Fruit fly (Drosophila melanogaster) whole organism, embryonic: ENCODE measurements around the gene CG34026.

Experiments used
- Ada2b ChIP-seq: fragments of 200-800 bp; sonication (Bioruptor generic); IDR thresholded peaks from 2 replicates; pipeline ENCODE4 v1.3.6; 2022; ENCODE audit warnings: missing biosample characterization, missing genetic modification characterization
- Atf-2 ChIP-seq: fragments of 200-800 bp; sonication (Bioruptor generic); optimal IDR thresholded peaks from 2 replicates; lab custom pipeline; 2016; ENCODE audit warnings: missing biosample characterization, missing genetic modification characterization
- BEAF-32 ChIP-seq: fragments of 200-800 bp; sonication (Bioruptor generic); optimal IDR thresholded peaks from 3 replicates; lab custom pipeline; 2017; ENCODE audit warnings: missing biosample characterization, missing genetic modification characterization, mild to moderate bottlenecking, moderate library complexity, missing genetic modification reagents
- BtbVII ChIP-seq: fragments of 200-800 bp; sonication (Bioruptor generic); optimal IDR thresholded peaks from 3 replicates; lab custom pipeline; 2017; ENCODE audit warnings: missing biosample characterization, mild to moderate bottlenecking, missing genetic modification characterization
- CG15073 ChIP-seq: fragments of 200-800 bp; sonication (Bioruptor generic); optimal IDR thresholded peaks from 2 replicates; lab custom pipeline; 2016; ENCODE audit warnings: missing biosample characterization, missing genetic modification characterization
- CG16779 ChIP-seq: fragments of 200-800 bp; sonication (Bioruptor generic); IDR thresholded peaks from 2 replicates; pipeline ENCODE4 v1.3.6; 2022; ENCODE audit warnings: missing biosample characterization, missing genetic modification characterization
- CG1792 ChIP-seq: fragments of 200-800 bp; sonication (Bioruptor generic); optimal IDR thresholded peaks from 2 replicates; lab custom pipeline; 2016; ENCODE audit warnings: missing biosample characterization, missing genetic modification characterization
- CG2199 ChIP-seq: fragments of 200-800 bp; sonication (Bioruptor generic); IDR thresholded peaks from 3 replicates; pipeline ENCODE4 v1.3.6; 2022; ENCODE audit warnings: missing biosample characterization, missing genetic modification characterization
- CG2678 ChIP-seq: fragments of 200-800 bp; sonication (Bioruptor generic); optimal IDR thresholded peaks from 3 replicates; lab custom pipeline; 2019; ENCODE audit warnings: missing biosample characterization, mild to moderate bottlenecking, missing genetic modification characterization, moderate library complexity
- CG32767 ChIP-seq: fragments of 200-800 bp; sonication (Bioruptor generic); IDR thresholded peaks from 2 replicates; pipeline ENCODE4 v1.3.6; 2022; ENCODE audit warnings: missing biosample characterization, missing genetic modification characterization
- CG33557 ChIP-seq: fragments of 200-800 bp; sonication (Bioruptor generic); optimal IDR thresholded peaks from 2 replicates; lab custom pipeline; 2019; ENCODE audit warnings: missing biosample characterization, mild to moderate bottlenecking, missing genetic modification characterization, moderate library complexity
- CG3407 ChIP-seq: fragments of 200-800 bp; sonication (Bioruptor generic); optimal IDR thresholded peaks from 2 replicates; lab custom pipeline; 2018; ENCODE audit warnings: missing biosample characterization, mild to moderate bottlenecking, missing genetic modification characterization
- CG34224 ChIP-seq: fragments of 200-800 bp; sonication (Bioruptor generic); IDR thresholded peaks from 3 replicates; pipeline ENCODE4 v1.3.6; 2022; ENCODE audit warnings: missing biosample characterization, missing genetic modification characterization; ENCODE audit not compliant: partially characterized antibody
- CG4282 ChIP-seq: fragments of 200-800 bp; sonication (Bioruptor generic); optimal IDR thresholded peaks from 2 replicates; lab custom pipeline; 2016; ENCODE audit warnings: missing biosample characterization, missing genetic modification characterization
- CG4617 ChIP-seq: fragments of 200-800 bp; sonication (Bioruptor generic); optimal IDR thresholded peaks from 3 replicates; lab custom pipeline; 2016; ENCODE audit warnings: missing biosample characterization, missing genetic modification characterization, borderline replicate concordance
- CG6683 ChIP-seq: fragments of 200-800 bp; sonication (Bioruptor generic); optimal IDR thresholded peaks from 2 replicates; lab custom pipeline; 2017; ENCODE audit warnings: missing biosample characterization, mild to moderate bottlenecking, missing genetic modification characterization, missing genetic modification reagents
- CG6813 ChIP-seq: fragments of 200-800 bp; sonication (Bioruptor generic); optimal IDR thresholded peaks from 2 replicates; lab custom pipeline; 2017; ENCODE audit warnings: missing biosample characterization, missing genetic modification characterization, mild to moderate bottlenecking, moderate library complexity, missing genetic modification reagents
- CG7556 ChIP-seq: fragments of 200-800 bp; sonication (Bioruptor generic); optimal IDR thresholded peaks from 2 replicates; lab custom pipeline; 2017; ENCODE audit warnings: missing biosample characterization, mild to moderate bottlenecking, missing genetic modification characterization
- CG7786 ChIP-seq: fragments of 200-800 bp; sonication (Bioruptor generic); optimal IDR thresholded peaks from 2 replicates; lab custom pipeline; 2016; ENCODE audit warnings: missing biosample characterization, missing genetic modification characterization
- CG8765 ChIP-seq: fragments of 200-800 bp; sonication (Bioruptor generic); IDR thresholded peaks from 2 replicates; pipeline ENCODE4 v1.3.6; 2022; ENCODE audit warnings: missing biosample characterization, missing genetic modification characterization
- CG8924 ChIP-seq: fragments of 200-800 bp; optimal IDR thresholded peaks from 3 replicates; lab custom pipeline; 2019; ENCODE audit warnings: missing biosample characterization, mild to moderate bottlenecking, missing genetic modification characterization, moderate library complexity
- CkIIα-i1 ChIP-seq: fragments of 200-800 bp; sonication (Bioruptor generic); IDR thresholded peaks from 2 replicates; pipeline ENCODE4 v1.3.6; 2022; ENCODE audit warnings: missing biosample characterization, missing genetic modification characterization
- Dip2 ChIP-seq: fragments of 200-800 bp; sonication (Bioruptor generic); IDR thresholded peaks from 2 replicates; pipeline ENCODE4 v1.3.6; 2022; ENCODE audit warnings: missing biosample characterization, missing genetic modification characterization
- E2f2 ChIP-seq: fragments of 200-800 bp; sonication (Bioruptor generic); IDR thresholded peaks from 2 replicates; pipeline ENCODE4 v1.3.6; 2022; ENCODE audit warnings: missing biosample characterization, missing genetic modification characterization
- Eip74EF ChIP-seq, 2 experiments: fragments of 200-800 bp in 1 of 2; fragments of >200 bp in 1 of 2; sonication (Bioruptor generic) in 1 of 2; optimal IDR thresholded peaks; 2 replicates each; lab custom pipeline; 2017 to 2019; ENCODE audit warnings: missing biosample characterization in 2 of 2, missing genetic modification characterization in 2 of 2, mild to moderate bottlenecking in 1 of 2, moderate library complexity in 1 of 2
- Neu2 ChIP-seq: fragments of 200-800 bp; sonication (Bioruptor generic); optimal IDR thresholded peaks from 3 replicates; lab custom pipeline; 2016; ENCODE audit warnings: missing biosample characterization, missing genetic modification characterization, borderline replicate concordance
- PHDP ChIP-seq: fragments of 200-800 bp; sonication (Bioruptor generic); optimal IDR thresholded peaks from 3 replicates; lab custom pipeline; 2018; ENCODE audit warnings: missing biosample characterization, mild to moderate bottlenecking, missing genetic modification characterization, moderate library complexity
- Sin3A ChIP-seq: fragments of >200 bp; optimal IDR thresholded peaks from 2 replicates; lab custom pipeline; 2018
- cato ChIP-seq: fragments of 200-800 bp; sonication (Bioruptor generic); optimal IDR thresholded peaks from 2 replicates; lab custom pipeline; 2016; ENCODE audit warnings: missing biosample characterization, missing genetic modification characterization, borderline replicate concordance
- esg ChIP-seq: fragments of 200-800 bp; sonication (Bioruptor generic); conservative IDR thresholded peaks from 2 replicates; pipeline ENCODE4 v1.3.6; 2022; ENCODE audit warnings: missing biosample characterization, missing genetic modification characterization
- fd96Cb ChIP-seq: fragments of 200-800 bp; sonication (Bioruptor generic); optimal IDR thresholded peaks from 2 replicates; lab custom pipeline; 2018; ENCODE audit warnings: missing biosample characterization, mild to moderate bottlenecking, missing genetic modification characterization, moderate library complexity
- grn ChIP-seq: fragments of 200-800 bp; sonication (Bioruptor generic); optimal IDR thresholded peaks from 3 replicates; lab custom pipeline; 2017; ENCODE audit warnings: missing biosample characterization, missing genetic modification characterization
- gro ChIP-seq: fragments of 200-800 bp; sonication (Bioruptor generic); optimal IDR thresholded peaks from 2 replicates; lab custom pipeline; 2016; ENCODE audit warnings: missing biosample characterization, missing genetic modification characterization
- lov ChIP-seq, 2 experiments: fragments of 200-800 bp in 1 of 2; fragments of >200 bp in 1 of 2; sonication (Bioruptor generic) in 1 of 2; IDR thresholded peaks in 1 of 2; optimal IDR thresholded peaks in 1 of 2; 2 replicates in 1 of 2; 3 replicates in 1 of 2; pipeline versions ENCODE4 v1.3.6 to Lab custom; 2017 to 2022; ENCODE audit warnings: missing biosample characterization in 1 of 2, missing genetic modification characterization in 1 of 2
- mirr ChIP-seq: fragments of 200-800 bp; sonication (Bioruptor generic); optimal IDR thresholded peaks from 3 replicates; lab custom pipeline; 2018; ENCODE audit warnings: missing biosample characterization, mild to moderate bottlenecking, missing genetic modification characterization
- mld ChIP-seq: fragments of 200-800 bp; sonication (Bioruptor generic); IDR thresholded peaks from 3 replicates; pipeline ENCODE4 v1.3.6; 2022; ENCODE audit warnings: missing biosample characterization, missing genetic modification characterization; ENCODE audit not compliant: partially characterized antibody
- nmo ChIP-seq: fragments of 200-800 bp; sonication (Bioruptor generic); optimal IDR thresholded peaks from 2 replicates; lab custom pipeline; 2018; ENCODE audit warnings: missing biosample characterization, mild to moderate bottlenecking, missing genetic modification characterization, moderate library complexity
- pb ChIP-seq: fragments of 200-800 bp; sonication (Bioruptor generic); optimal IDR thresholded peaks from 3 replicates; lab custom pipeline; 2016; ENCODE audit warnings: missing biosample characterization, missing genetic modification characterization
- pum ChIP-seq: fragments of 200-800 bp; sonication (Bioruptor generic); optimal IDR thresholded peaks from 2 replicates; lab custom pipeline; 2016; ENCODE audit warnings: missing biosample characterization, missing genetic modification characterization
- pzg ChIP-seq: fragments of 200-800 bp; sonication (Bioruptor generic); optimal IDR thresholded peaks from 3 replicates; lab custom pipeline; 2018; ENCODE audit warnings: missing biosample characterization, mild to moderate bottlenecking, missing genetic modification characterization, moderate library complexity
- repo ChIP-seq: fragments of 200-800 bp; sonication (Bioruptor generic); optimal IDR thresholded peaks from 2 replicates; lab custom pipeline; 2016; ENCODE audit warnings: missing biosample characterization, missing genetic modification characterization
- run ChIP-seq: fragments of 200-800 bp; sonication (Bioruptor generic); optimal IDR thresholded peaks from 3 replicates; lab custom pipeline; 2018; ENCODE audit warnings: missing biosample characterization, mild to moderate bottlenecking, missing genetic modification characterization
- sima ChIP-seq: fragments of 200-800 bp; sonication (Bioruptor generic); optimal IDR thresholded peaks from 2 replicates; lab custom pipeline; 2016; ENCODE audit warnings: missing biosample characterization, missing genetic modification characterization
- ssp ChIP-seq: fragments of 200-800 bp; sonication (Bioruptor generic); IDR thresholded peaks from 2 replicates; pipeline ENCODE4 v1.3.6; 2022; ENCODE audit warnings: missing biosample characterization, missing genetic modification characterization
- tap ChIP-seq: fragments of 200-800 bp; optimal IDR thresholded peaks from 3 replicates; lab custom pipeline; 2019; ENCODE audit warnings: missing biosample characterization, mild to moderate bottlenecking, missing genetic modification characterization, moderate library complexity
- tll ChIP-seq, 2 experiments: fragments of 200-800 bp in 1 of 2; fragments of >200 bp in 1 of 2; sonication (Bioruptor generic) in 1 of 2; optimal IDR thresholded peaks; 2 replicates each; lab custom pipeline; 2017 to 2019; ENCODE audit warnings: missing biosample characterization in 2 of 2, missing genetic modification characterization in 2 of 2, mild to moderate bottlenecking in 1 of 2, moderate library complexity in 1 of 2
- unpg ChIP-seq: fragments of 200-800 bp; sonication (Bioruptor generic); optimal IDR thresholded peaks from 3 replicates; lab custom pipeline; 2018; ENCODE audit warnings: missing biosample characterization, mild to moderate bottlenecking, missing genetic modification characterization, moderate library complexity

The CG34026 gene

DNA sequence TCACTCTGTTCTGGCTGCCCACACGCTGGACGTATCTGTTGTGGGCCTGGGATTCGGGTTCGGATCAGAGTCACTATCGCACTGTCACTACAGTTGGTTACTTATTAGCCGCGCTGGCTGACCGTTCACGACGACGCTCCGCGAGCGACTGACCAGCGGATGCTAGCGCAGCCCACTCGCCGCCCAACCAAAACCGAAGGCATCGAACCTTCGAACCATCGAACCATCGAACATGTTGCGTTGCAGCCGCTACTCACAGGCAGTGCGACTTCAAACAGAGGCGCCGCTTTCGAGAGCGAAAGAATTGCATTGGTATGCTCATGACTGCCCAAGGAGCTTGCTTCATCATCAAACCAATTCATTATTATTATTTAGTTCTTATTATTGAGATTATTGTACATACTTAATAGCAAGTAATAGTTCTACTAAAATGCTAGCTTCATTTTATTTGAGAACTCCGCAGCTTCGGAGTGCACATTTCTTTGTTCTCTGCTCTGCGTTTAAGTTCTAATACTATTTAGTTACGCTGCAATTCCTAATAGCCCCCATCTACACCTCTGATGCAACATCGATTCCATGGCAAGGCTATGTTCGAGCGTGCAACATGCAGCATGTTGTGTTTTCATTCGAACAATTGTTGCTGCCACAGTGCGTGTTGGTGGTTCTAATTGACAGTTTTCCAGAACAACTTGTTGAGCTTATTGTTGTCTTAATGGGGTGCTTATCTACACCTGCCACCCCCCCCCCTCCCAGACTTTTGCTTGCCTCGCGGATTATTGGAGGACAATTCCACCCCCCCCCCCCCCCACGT lies 33.4 kb upstream of the CG34026 start, which contains the start of gene mgl (continued):
- TF ChIP-seq CG33557 (GFP tag; lab: Kevin White, UChicago) = no peak
- no peak for TF ChIP-seq CG15073
- peak; percentile 44 for TF ChIP-seq CG4617 (GFP tag; lab: Kevin White, UChicago)
- TF ChIP-seq CG3407 (GFP tag; lab: Kevin White, UChicago) = peak; percentile 67
- TF ChIP-seq Dip2 (GFP tag; lab: Robert Waterston, UW) = no peak
- TF ChIP-seq sima (GFP tag; lab: Kevin White, UChicago) = no peak
- peak; percentile 26 for TF ChIP-seq repo
- no peak for TF ChIP-seq pzg
- TF ChIP-seq Eip74EF (GFP tag; optimal IDR thresholded peaks at IDR 0.05; lab: Kevin White, UChicago) = peak in 1 of 2 experiments; percentile 64
- no peak for TF ChIP-seq CG4282
- TF ChIP-seq CG7556 = peak; percentile 92
- peak; percentile 3 for TF ChIP-seq pb
- TF ChIP-seq BtbVII (GFP tag; lab: Kevin White, UChicago) = peak; percentile 36
- TF ChIP-seq tap (tag; lab: Kevin White, UChicago) = no peak
- peak; percentile 74 for TF ChIP-seq unpg
- TF ChIP-seq CkIIα-i1 (GFP tag; lab: Robert Waterston, UW) = no peak
- TF ChIP-seq CG8924 (tag; lab: Kevin White, UChicago) = peak; percentile 80
- TF ChIP-seq CG1792 (GFP tag; lab: Kevin White, UChicago) = no peak
- peak; percentile 89 for TF ChIP-seq nmo (GFP tag; lab: Kevin White, UChicago)
- peak; percentile 31; the same call in 2 of the 3 replicates for TF ChIP-seq CG2199 (GFP tag; lab: Robert Waterston, UW)
- TF ChIP-seq lov (optimal IDR thresholded peaks at IDR 0.05; lab: Kevin White, UChicago) = no peak
- no peak for TF ChIP-seq lov (GFP tag; IDR thresholded peaks at IDR 0.05; lab: Robert Waterston, UW)
- TF ChIP-seq Sin3A = no peak
- peak; percentile 64 for TF ChIP-seq cato (GFP tag; lab: Kevin White, UChicago)
- TF ChIP-seq pum (GFP tag; lab: Kevin White, UChicago) = peak; percentile 72
- no peak for TF ChIP-seq mld (GFP tag; lab: Robert Waterston, UW)
- no peak for TF ChIP-seq CG16779
- TF ChIP-seq mirr (GFP tag; lab: Kevin White, UChicago) = no peak
- no peak for TF ChIP-seq CG8765 (GFP tag; lab: Robert Waterston, UW)
- TF ChIP-seq fd96Cb (tag; lab: Kevin White, UChicago) = peak; percentile 85
- TF ChIP-seq BEAF-32 (GFP tag; lab: Kevin White, UChicago) = no peak
- peak; percentile 54 for TF ChIP-seq esg (GFP tag; lab: Robert Waterston, UW)
- 0 out of 2 replicates have a peak, but pooled peaks have one; percentile 28 for TF ChIP-seq Ada2b (GFP tag; lab: Robert Waterston, UW)
- TF ChIP-seq CG32767 (GFP tag; lab: Robert Waterston, UW) = peak; percentile 54; the same call in 1 of the 2 replicates
- peak; percentile 64 for TF ChIP-seq Atf-2
- peak; percentile 85 for TF ChIP-seq CG2678 (tag; lab: Kevin White, UChicago)
- no peak for TF ChIP-seq Neu2
- TF ChIP-seq run (tag; lab: Kevin White, UChicago) = peak; percentile 60
- no peak for TF ChIP-seq tll (GFP tag; optimal IDR thresholded peaks at IDR 0.05; lab: Kevin White, UChicago)
- peak; percentile 32; the same call in 1 of the 2 replicates for TF ChIP-seq E2f2 (GFP tag; lab: Robert Waterston, UW)
- TF ChIP-seq CG6683 (GFP tag; lab: Kevin White, UChicago) = peak; percentile 58
- TF ChIP-seq gro = peak; percentile 41
- TF ChIP-seq grn (GFP tag; lab: Kevin White, UChicago) = no peak
- peak; percentile 41 for TF ChIP-seq CG6813 (GFP tag; lab: Kevin White, UChicago)
- TF ChIP-seq PHDP (tag; lab: Kevin White, UChicago) = peak; percentile 73
- 0 out of 3 replicates have a peak, but pooled peaks have one; percentile 19 for TF ChIP-seq CG34224
- TF ChIP-seq CG7786 (GFP tag; lab: Kevin White, UChicago) = peak; percentile 40
- peak; percentile 41; the same call in 1 of the 2 replicates for TF ChIP-seq ssp
